Fruit fly (Drosophila melanogaster): ENCODE results near the gene CG2889.

CG2889 gene

dm6 chrX:10473510-10474212, at the start of gene CG2889:
TSS of gene CG2889 (plus strand) at chrX:10473938.
- TF ChIP-seq CG8478 (optimal IDR thresholded peaks at IDR 0.05), result peak; percentile 72
- TF ChIP-seq psq (optimal IDR thresholded peaks at IDR 0.05), result no peak
- peak in 1 of 2 experiments; percentile 94 for TF ChIP-seq EcR (GFP tag; optimal IDR thresholded peaks at IDR 0.05)

dm6 chrX:10432712-10433111, 41.0 kb upstream of the CG2889 start, which contains the start of gene CG12640:
TSS of gene CG12640 (minus strand) at chrX:10432812.
- TF ChIP-seq psq (optimal IDR thresholded peaks at IDR 0.05), result no peak

dm6 chrX:10454795-10455194, 18.9 kb upstream of the CG2889 start, which contains the start of gene CG32683:
TSS of gene CG32683 (minus strand) at chrX:10454895.
- TF ChIP-seq pan (optimal IDR thresholded peaks at IDR 0.05), result no peak
- TF ChIP-seq EcR (GFP tag; optimal IDR thresholded peaks at IDR 0.05), result no peak
- TF ChIP-seq usp (GFP tag; optimal IDR thresholded peaks at IDR 0.05), result no peak
- TF ChIP-seq CG8478 (optimal IDR thresholded peaks at IDR 0.05), result no peak
- TF ChIP-seq psq (optimal IDR thresholded peaks at IDR 0.05), result no peak
- TF ChIP-seq Dll (optimal IDR thresholded peaks at IDR 0.05), result no peak

dm6 chrX:10459576-10459975, 14.2 kb upstream of the CG2889 start, which contains the start of gene Or9a:
TSS of gene Or9a (minus strand) at chrX:10459676.
- TF ChIP-seq usp (GFP tag; optimal IDR thresholded peaks at IDR 0.05) (no peak), Dll (optimal IDR thresholded peaks at IDR 0.05) (no peak), EcR (GFP tag; optimal IDR thresholded peaks at IDR 0.05) (no peak), CG8478 (optimal IDR thresholded peaks at IDR 0.05) (no peak), pan (optimal IDR thresholded peaks at IDR 0.05) (no peak), psq (optimal IDR thresholded peaks at IDR 0.05) (no peak)

- TF ChIP-seq usp (GFP tag; optimal IDR thresholded peaks at IDR 0.05), result no peak
- no peak for TF ChIP-seq CG8478 (optimal IDR thresholded peaks at IDR 0.05)
- no peak for TF ChIP-seq psq (optimal IDR thresholded peaks at IDR 0.05)
- no peak for TF ChIP-seq pan (optimal IDR thresholded peaks at IDR 0.05)
- TF ChIP-seq Dll (optimal IDR thresholded peaks at IDR 0.05), result no peak
- TF ChIP-seq EcR (GFP tag; optimal IDR thresholded peaks at IDR 0.05), result no peak
Observed at dm6 chrX:10460506-10461114, 13.1 kb upstream of the CG2889 start, which contains the start of gene Neb-cGP. TSS of gene Neb-cGP (plus strand) at chrX:10460736.

dm6 chrX:10461938-10462337, 11.8 kb upstream of the CG2889 start:
- TF ChIP-seq EcR (GFP tag; optimal IDR thresholded peaks at IDR 0.05) (no peak), pan (optimal IDR thresholded peaks at IDR 0.05) (no peak), CG8478 (optimal IDR thresholded peaks at IDR 0.05) (no peak), usp (GFP tag; optimal IDR thresholded peaks at IDR 0.05) (no peak)

- TF ChIP-seq psq (optimal IDR thresholded peaks at IDR 0.05) (no peak), EcR (GFP tag; optimal IDR thresholded peaks at IDR 0.05) (no peak), CG8478 (optimal IDR thresholded peaks at IDR 0.05) (no peak), usp (GFP tag; optimal IDR thresholded peaks at IDR 0.05) (no peak), pan (optimal IDR thresholded peaks at IDR 0.05) (no peak), Dll (optimal IDR thresholded peaks at IDR 0.05) (no peak)
Observed at dm6 chrX:10463056-10463710, 10.6 kb upstream of the CG2889 start.

- no peak for TF ChIP-seq CG8478 (optimal IDR thresholded peaks at IDR 0.05)
- no peak for TF ChIP-seq EcR (GFP tag; optimal IDR thresholded peaks at IDR 0.05)
- TF ChIP-seq usp (GFP tag; optimal IDR thresholded peaks at IDR 0.05), result no peak
- TF ChIP-seq pan (optimal IDR thresholded peaks at IDR 0.05), result no peak
- TF ChIP-seq Dll (optimal IDR thresholded peaks at IDR 0.05), result no peak
- no peak for TF ChIP-seq psq (optimal IDR thresholded peaks at IDR 0.05)
Observed at dm6 chrX:10464531-10464930, 9.2 kb upstream of the CG2889 start.

dm6 chrX:10472614-10473248, 1.0 kb upstream of the CG2889 start:
- TF ChIP-seq CG8478 (optimal IDR thresholded peaks at IDR 0.05) (peak; percentile 75), usp (GFP tag; optimal IDR thresholded peaks at IDR 0.05) (no peak), pan (optimal IDR thresholded peaks at IDR 0.05) (no peak), Dll (optimal IDR thresholded peaks at IDR 0.05) (no peak)

dm6 chrX:10474213-10474540, 439 bp downstream of the CG2889 start:
- no peak for TF ChIP-seq usp (GFP tag; optimal IDR thresholded peaks at IDR 0.05)
- no peak for TF ChIP-seq EcR (GFP tag; optimal IDR thresholded peaks at IDR 0.05)
- peak; percentile 56 for TF ChIP-seq Dll (optimal IDR thresholded peaks at IDR 0.05)
- no peak for TF ChIP-seq CG8478 (optimal IDR thresholded peaks at IDR 0.05)
- TF ChIP-seq psq (optimal IDR thresholded peaks at IDR 0.05), result no peak
- no peak for TF ChIP-seq pan (optimal IDR thresholded peaks at IDR 0.05)

dm6 chrX:10474625-10475024, 887 bp downstream of the CG2889 start, which contains the start of gene nocte:
TSS of gene nocte (minus strand) at chrX:10474675.
- TF ChIP-seq pan (optimal IDR thresholded peaks at IDR 0.05) (no peak), Dll (optimal IDR thresholded peaks at IDR 0.05) (no peak), usp (GFP tag; optimal IDR thresholded peaks at IDR 0.05) (no peak), psq (optimal IDR thresholded peaks at IDR 0.05) (no peak), EcR (GFP tag; optimal IDR thresholded peaks at IDR 0.05) (no peak), CG8478 (optimal IDR thresholded peaks at IDR 0.05) (no peak)
